Fruit fly (Drosophila melanogaster): ENCODE measurements around the gene CG5823.

Gene CG5823

dm6 chr3R:17539789-17540496 is 5.6 kb upstream of the CG5823 start, which contains the start of gene SF1:
TSS of gene SF1 (plus strand) at chr3R:17540421.
- TF ChIP-seq pan (optimal IDR thresholded peaks at IDR 0.05), result no peak
- no peak for TF ChIP-seq EcR (GFP tag; optimal IDR thresholded peaks at IDR 0.05)
- TF ChIP-seq Dll (optimal IDR thresholded peaks at IDR 0.05), result no peak
- TF ChIP-seq usp (GFP tag; optimal IDR thresholded peaks at IDR 0.05), result no peak
- no peak for TF ChIP-seq psq (optimal IDR thresholded peaks at IDR 0.05)
- no peak for TF ChIP-seq CG8478 (optimal IDR thresholded peaks at IDR 0.05)

- TF ChIP-seq EcR (GFP tag; optimal IDR thresholded peaks at IDR 0.05), result no peak
- TF ChIP-seq psq (optimal IDR thresholded peaks at IDR 0.05), result no peak
- no peak for TF ChIP-seq usp (GFP tag; optimal IDR thresholded peaks at IDR 0.05)
- TF ChIP-seq pan (optimal IDR thresholded peaks at IDR 0.05), result no peak
- TF ChIP-seq Dll (optimal IDR thresholded peaks at IDR 0.05), result no peak
- no peak for TF ChIP-seq CG8478 (optimal IDR thresholded peaks at IDR 0.05)
These were observed 2.3 kb upstream of the CG5823 start for dm6 chr3R:17536594-17537158.

- TF ChIP-seq Dll (optimal IDR thresholded peaks at IDR 0.05) (no peak), CG8478 (optimal IDR thresholded peaks at IDR 0.05) (no peak), psq (optimal IDR thresholded peaks at IDR 0.05) (no peak), EcR (GFP tag; optimal IDR thresholded peaks at IDR 0.05) (no peak), pan (optimal IDR thresholded peaks at IDR 0.05) (no peak), usp (GFP tag; optimal IDR thresholded peaks at IDR 0.05) (no peak)
These were observed 848 bp upstream of the CG5823 start for dm6 chr3R:17535106-17535764.

dm6 chr3R:17530400-17530799 is 4.0 kb downstream of the CG5823 start:
- TF ChIP-seq usp (GFP tag; optimal IDR thresholded peaks at IDR 0.05), result no peak
- no peak for TF ChIP-seq EcR (GFP tag; optimal IDR thresholded peaks at IDR 0.05)
- TF ChIP-seq CG8478 (optimal IDR thresholded peaks at IDR 0.05), result no peak
- no peak for TF ChIP-seq pan (optimal IDR thresholded peaks at IDR 0.05)
- TF ChIP-seq Dll (optimal IDR thresholded peaks at IDR 0.05), result no peak
- TF ChIP-seq psq (optimal IDR thresholded peaks at IDR 0.05), result no peak

- TF ChIP-seq psq (optimal IDR thresholded peaks at IDR 0.05), result no peak
- TF ChIP-seq pan (optimal IDR thresholded peaks at IDR 0.05), result no peak
- TF ChIP-seq usp (GFP tag; optimal IDR thresholded peaks at IDR 0.05), result no peak
- TF ChIP-seq EcR (GFP tag; optimal IDR thresholded peaks at IDR 0.05), result no peak
- TF ChIP-seq CG8478 (optimal IDR thresholded peaks at IDR 0.05), result no peak
These were observed 8.3 kb downstream of the CG5823 start for dm6 chr3R:17526059-17526592.

dm6 chr3R:17506833-17507232 is 27.6 kb downstream of the CG5823 start:
- no peak for TF ChIP-seq psq (optimal IDR thresholded peaks at IDR 0.05)
- no peak for TF ChIP-seq pan (optimal IDR thresholded peaks at IDR 0.05)
- no peak for TF ChIP-seq Dll (optimal IDR thresholded peaks at IDR 0.05)
- no peak for TF ChIP-seq CG8478 (optimal IDR thresholded peaks at IDR 0.05)
- no peak for TF ChIP-seq EcR (GFP tag; optimal IDR thresholded peaks at IDR 0.05)
- TF ChIP-seq usp (GFP tag; optimal IDR thresholded peaks at IDR 0.05), result no peak

dm6 chr3R:17505599-17505998 is 28.8 kb downstream of the CG5823 start, which contains the start of gene Dscam3:
TSS of gene Dscam3 (minus strand) at chr3R:17505667.
- no peak for TF ChIP-seq Dll (optimal IDR thresholded peaks at IDR 0.05)
- no peak for TF ChIP-seq usp (GFP tag; optimal IDR thresholded peaks at IDR 0.05)
- no peak for TF ChIP-seq pan (optimal IDR thresholded peaks at IDR 0.05)
- TF ChIP-seq psq (optimal IDR thresholded peaks at IDR 0.05), result no peak
- no peak for TF ChIP-seq CG8478 (optimal IDR thresholded peaks at IDR 0.05)
- TF ChIP-seq EcR (GFP tag; optimal IDR thresholded peaks at IDR 0.05), result no peak

- no peak for TF ChIP-seq psq (optimal IDR thresholded peaks at IDR 0.05)
- no peak for TF ChIP-seq usp (GFP tag; optimal IDR thresholded peaks at IDR 0.05)
- TF ChIP-seq CG8478 (optimal IDR thresholded peaks at IDR 0.05), result no peak
- no peak for TF ChIP-seq EcR (GFP tag; optimal IDR thresholded peaks at IDR 0.05)
- TF ChIP-seq Dll (optimal IDR thresholded peaks at IDR 0.05), result no peak
- TF ChIP-seq pan (optimal IDR thresholded peaks at IDR 0.05), result no peak
These were observed 31.5 kb downstream of the CG5823 start for dm6 chr3R:17502862-17503261.

- TF ChIP-seq CG8478 (optimal IDR thresholded peaks at IDR 0.05) (no peak), EcR (GFP tag; optimal IDR thresholded peaks at IDR 0.05) (no peak), Dll (optimal IDR thresholded peaks at IDR 0.05) (no peak), pan (optimal IDR thresholded peaks at IDR 0.05) (no peak), usp (GFP tag; optimal IDR thresholded peaks at IDR 0.05) (no peak), psq (optimal IDR thresholded peaks at IDR 0.05) (no peak)
These were observed 33.3 kb downstream of the CG5823 start for dm6 chr3R:17501108-17501507.

- TF ChIP-seq pan (optimal IDR thresholded peaks at IDR 0.05) (no peak), CG8478 (optimal IDR thresholded peaks at IDR 0.05) (no peak), psq (optimal IDR thresholded peaks at IDR 0.05) (no peak), EcR (GFP tag; optimal IDR thresholded peaks at IDR 0.05) (no peak), usp (GFP tag; optimal IDR thresholded peaks at IDR 0.05) (no peak), Dll (optimal IDR thresholded peaks at IDR 0.05) (no peak)
These were observed 42.3 kb downstream of the CG5823 start for dm6 chr3R:17492071-17492470.
